Worm (Caenorhabditis elegans) whole organism, midembryonic: ENCODE measurements around the gene tkt-1.

ENCODE experiments used
- klf-2 ChIP-seq: fragments of 200-800 bp; sonication (Bioruptor generic); conservative IDR thresholded peaks from 2 replicates; pipeline ENCODE4 v1.3.6; 2022; ENCODE audit warnings: missing genetic modification reagents, missing genetic modification characterization, missing compliant biosample characterization
- ztf-23 ChIP-seq: fragments of 200-800 bp; sonication (Bioruptor generic); IDR thresholded peaks from 2 replicates; pipeline ENCODE4 v1.3.6; 2022; ENCODE audit warnings: missing genetic modification reagents, missing genetic modification characterization, missing compliant biosample characterization

ce11 chrIV:10284194-10284910 lies 40.9 kb downstream of the tkt-1 start, which contains the start of gene rad-51:
- TF ChIP-seq ztf-23 (GFP tag; lab: Robert Waterston, UW) (no peak), klf-2 (GFP tag; lab: Robert Waterston, UW) (no peak)
